Fruit fly (Drosophila melanogaster) whole organism, embryonic: ENCODE data around the gene CG10286.

ENCODE experiments used
- Aef1 ChIP-seq: fragments of 200-800 bp; sonication (Bioruptor generic); IDR thresholded peaks from 3 replicates; pipeline ENCODE4 v1.3.6; 2022; ENCODE audit warnings: missing biosample characterization, missing genetic modification characterization
- Blimp-1 ChIP-seq: fragments of 200-800 bp; sonication (Bioruptor generic); optimal IDR thresholded peaks from 3 replicates; lab custom pipeline; 2018; ENCODE audit warnings: missing biosample characterization, missing genetic modification characterization, mild to moderate bottlenecking, moderate library complexity, missing genetic modification reagents
- CG11247 ChIP-seq: fragments of 200-800 bp; sonication (Bioruptor generic); IDR thresholded peaks from 2 replicates; pipeline ENCODE4 v1.3.6; 2022; ENCODE audit warnings: missing biosample characterization, missing genetic modification characterization
- CG13287 ChIP-seq: fragments of 200-800 bp; sonication (Bioruptor generic); IDR thresholded peaks from 2 replicates; pipeline ENCODE4 v1.3.6; 2022; ENCODE audit warnings: missing biosample characterization, missing genetic modification characterization; ENCODE audit not compliant: partially characterized antibody
- CG15073 ChIP-seq: fragments of 200-800 bp; sonication (Bioruptor generic); optimal IDR thresholded peaks from 2 replicates; lab custom pipeline; 2016; ENCODE audit warnings: missing biosample characterization, missing genetic modification characterization
- CG1529 ChIP-seq: fragments of 200-800 bp; sonication (Bioruptor generic); optimal IDR thresholded peaks from 3 replicates; lab custom pipeline; 2018; ENCODE audit warnings: missing biosample characterization, missing genetic modification characterization
- CG16863 ChIP-seq: fragments of 200-800 bp; sonication (Bioruptor generic); optimal IDR thresholded peaks from 3 replicates; lab custom pipeline; 2016; ENCODE audit warnings: missing biosample characterization, missing genetic modification characterization
- CG17359 ChIP-seq: fragments of 200-800 bp; sonication (Bioruptor generic); optimal IDR thresholded peaks from 3 replicates; lab custom pipeline; 2018; ENCODE audit warnings: missing biosample characterization, mild to moderate bottlenecking, missing genetic modification characterization, moderate library complexity
- CG17361 ChIP-seq: fragments of 200-800 bp; sonication (Bioruptor generic); IDR thresholded peaks from 3 replicates; pipeline ENCODE4 v1.3.6; 2022; ENCODE audit warnings: missing biosample characterization, missing genetic modification characterization
- CG18764 ChIP-seq: fragments of 200-800 bp; sonication (Bioruptor generic); optimal IDR thresholded peaks from 3 replicates; lab custom pipeline; 2016; ENCODE audit warnings: missing biosample characterization, missing genetic modification characterization
- CG34376 ChIP-seq: fragments of 200-800 bp; sonication (Bioruptor generic); optimal IDR thresholded peaks from 2 replicates; lab custom pipeline; 2018; ENCODE audit warnings: missing biosample characterization, mild to moderate bottlenecking, missing genetic modification characterization
- CG3838 ChIP-seq: fragments of 200-800 bp; sonication (Bioruptor generic); optimal IDR thresholded peaks from 3 replicates; lab custom pipeline; 2016; ENCODE audit warnings: missing biosample characterization, missing genetic modification characterization
- CG3847 ChIP-seq: fragments of 200-800 bp; sonication (Bioruptor generic); IDR thresholded peaks from 2 replicates; pipeline ENCODE4 v1.3.6; 2022; ENCODE audit warnings: missing biosample characterization, missing genetic modification characterization
- CG5180 ChIP-seq: fragments of 200-800 bp; sonication (Bioruptor generic); optimal IDR thresholded peaks from 3 replicates; lab custom pipeline; 2017; ENCODE audit warnings: missing biosample characterization, missing genetic modification characterization, mild to moderate bottlenecking, moderate library complexity, missing genetic modification reagents
- CG6272 ChIP-seq: fragments of 200-800 bp; sonication (Bioruptor generic); IDR thresholded peaks from 2 replicates; pipeline ENCODE4 v1.3.6; 2022; ENCODE audit warnings: missing biosample characterization, missing genetic modification characterization
- CG7928 ChIP-seq: fragments of 200-800 bp; sonication (Bioruptor generic); optimal IDR thresholded peaks from 2 replicates; lab custom pipeline; 2017; ENCODE audit warnings: missing biosample characterization, mild to moderate bottlenecking, missing genetic modification characterization
- CG7963 ChIP-seq: fragments of 200-800 bp; sonication (Bioruptor generic); IDR thresholded peaks from 3 replicates; pipeline ENCODE4 v1.3.6; 2022; ENCODE audit warnings: missing biosample characterization, missing genetic modification characterization; ENCODE audit not compliant: partially characterized antibody
- CG7987 ChIP-seq: fragments of 200-800 bp; sonication (Bioruptor generic); optimal IDR thresholded peaks from 2 replicates; lab custom pipeline; 2018; ENCODE audit warnings: missing biosample characterization, mild to moderate bottlenecking, missing genetic modification characterization, moderate library complexity
- CG8089 ChIP-seq: fragments of 200-800 bp; sonication (Bioruptor generic); optimal IDR thresholded peaks from 3 replicates; lab custom pipeline; 2016; ENCODE audit warnings: missing biosample characterization, missing genetic modification characterization
- CG8478 ChIP-seq: fragments of >200 bp; optimal IDR thresholded peaks from 2 replicates; lab custom pipeline; 2018
- CG8765 ChIP-seq: fragments of 200-800 bp; sonication (Bioruptor generic); IDR thresholded peaks from 2 replicates; pipeline ENCODE4 v1.3.6; 2022; ENCODE audit warnings: missing biosample characterization, missing genetic modification characterization
- E2f1 ChIP-seq: fragments of 200-800 bp; sonication (Bioruptor generic); IDR thresholded peaks from 2 replicates; pipeline ENCODE4 v1.3.6; 2022; ENCODE audit warnings: missing biosample characterization, missing genetic modification characterization
- H2.0 ChIP-seq: fragments of 200-800 bp; sonication (Bioruptor generic); IDR thresholded peaks from 2 replicates; pipeline ENCODE4 v1.3.6; 2022; ENCODE audit warnings: missing biosample characterization, missing genetic modification characterization
- HLH3B ChIP-seq: fragments of 200-800 bp; sonication (Bioruptor generic); IDR thresholded peaks from 2 replicates; pipeline ENCODE4 v1.3.6; 2022; ENCODE audit warnings: missing biosample characterization, missing genetic modification characterization
- Hmr ChIP-seq: fragments of 200-800 bp; sonication (Bioruptor generic); optimal IDR thresholded peaks from 3 replicates; lab custom pipeline; 2017; ENCODE audit warnings: mild to moderate bottlenecking, missing biosample characterization, missing genetic modification reagents, missing genetic modification characterization
- MBD-R2 ChIP-seq: fragments of 200-800 bp; sonication (Bioruptor generic); IDR thresholded peaks from 2 replicates; pipeline ENCODE4 v1.3.6; 2022; ENCODE audit warnings: missing biosample characterization, missing genetic modification characterization
- Max ChIP-seq: fragments of 200-800 bp; sonication (Bioruptor generic); optimal IDR thresholded peaks from 2 replicates; lab custom pipeline; 2016; ENCODE audit warnings: missing biosample characterization, mild to moderate bottlenecking, missing genetic modification characterization
- NFAT ChIP-seq: fragments of 200-800 bp; sonication (Bioruptor generic); IDR thresholded peaks from 2 replicates; pipeline ENCODE4 v1.3.6; 2022; ENCODE audit warnings: missing biosample characterization, missing genetic modification characterization
- NK7.1 ChIP-seq: fragments of 200-800 bp; sonication (Bioruptor generic); optimal IDR thresholded peaks from 3 replicates; lab custom pipeline; 2016; ENCODE audit warnings: missing biosample characterization, missing genetic modification characterization
- Nf-YC ChIP-seq: fragments of 200-800 bp; optimal IDR thresholded peaks from 3 replicates; lab custom pipeline; 2019; ENCODE audit warnings: missing biosample characterization, mild to moderate bottlenecking, missing genetic modification characterization, moderate library complexity
- Taf1 ChIP-seq: fragments of 200-800 bp; sonication (Bioruptor generic); IDR thresholded peaks from 2 replicates; pipeline ENCODE4 v1.3.6; 2022; ENCODE audit warnings: missing biosample characterization, missing genetic modification characterization
- abd-A ChIP-seq: fragments of 200-800 bp; sonication (Bioruptor generic); optimal IDR thresholded peaks from 3 replicates; lab custom pipeline; 2019; ENCODE audit warnings: missing biosample characterization, mild to moderate bottlenecking, missing genetic modification characterization, moderate library complexity
- ase ChIP-seq: fragments of 200-800 bp; sonication (Bioruptor generic); IDR thresholded peaks from 3 replicates; pipeline ENCODE4 v1.3.6; 2022; ENCODE audit warnings: missing biosample characterization, missing genetic modification characterization
- cg ChIP-seq: fragments of 200-800 bp; sonication (Bioruptor generic); optimal IDR thresholded peaks from 3 replicates; lab custom pipeline; 2019; ENCODE audit warnings: missing biosample characterization, mild to moderate bottlenecking, missing genetic modification characterization, moderate library complexity
- da ChIP-seq: fragments of 200-800 bp; sonication (Bioruptor generic); optimal IDR thresholded peaks from 2 replicates; lab custom pipeline; 2016; ENCODE audit warnings: missing biosample characterization, missing genetic modification characterization
- esg ChIP-seq: fragments of 200-800 bp; sonication (Bioruptor generic); conservative IDR thresholded peaks from 2 replicates; pipeline ENCODE4 v1.3.6; 2022; ENCODE audit warnings: missing biosample characterization, missing genetic modification characterization
- gcm ChIP-seq: fragments of 200-800 bp; sonication (Bioruptor generic); optimal IDR thresholded peaks from 2 replicates; lab custom pipeline; 2019; ENCODE audit warnings: missing biosample characterization, mild to moderate bottlenecking, missing genetic modification characterization, moderate library complexity
- grn ChIP-seq: fragments of 200-800 bp; sonication (Bioruptor generic); optimal IDR thresholded peaks from 3 replicates; lab custom pipeline; 2017; ENCODE audit warnings: missing biosample characterization, missing genetic modification characterization
- hbn ChIP-seq: fragments of 200-800 bp; sonication (Bioruptor generic); IDR thresholded peaks from 2 replicates; pipeline ENCODE4 v1.3.6; 2022; ENCODE audit warnings: missing biosample characterization, missing genetic modification characterization; ENCODE audit not compliant: partially characterized antibody
- hkb ChIP-seq, 2 experiments: fragments of 200-800 bp in 1 of 2; fragments of >200 bp in 1 of 2; sonication (Bioruptor generic) in 1 of 2; IDR thresholded peaks in 1 of 2; optimal IDR thresholded peaks in 1 of 2; 2 replicates each; pipeline versions ENCODE4 v1.3.6 to Lab custom; 2017 to 2022; ENCODE audit warnings: missing biosample characterization in 1 of 2, missing genetic modification characterization in 1 of 2
- nerfin-2 ChIP-seq: fragments of 200-800 bp; sonication (Bioruptor generic); IDR thresholded peaks from 2 replicates; pipeline ENCODE4 v1.3.6; 2022; ENCODE audit warnings: missing biosample characterization, missing genetic modification characterization; ENCODE audit not compliant: partially characterized antibody
- oc ChIP-seq: fragments of 200-800 bp; sonication (Bioruptor generic); optimal IDR thresholded peaks from 2 replicates; lab custom pipeline; 2018; ENCODE audit warnings: missing biosample characterization, mild to moderate bottlenecking, missing genetic modification characterization, moderate library complexity
- odd ChIP-seq: fragments of 200-800 bp; sonication (Bioruptor generic); optimal IDR thresholded peaks from 2 replicates; lab custom pipeline; 2017; ENCODE audit warnings: missing biosample characterization, mild to moderate bottlenecking, missing genetic modification characterization
- pita ChIP-seq: fragments of 200-800 bp; sonication (Bioruptor generic); optimal IDR thresholded peaks from 2 replicates; lab custom pipeline; 2017; ENCODE audit warnings: missing biosample characterization, mild to moderate bottlenecking, missing genetic modification characterization
- ro ChIP-seq: fragments of 200-800 bp; sonication (Bioruptor generic); IDR thresholded peaks from 2 replicates; pipeline ENCODE4 v1.3.6; 2022; ENCODE audit warnings: missing biosample characterization, missing genetic modification characterization
- sd ChIP-seq: fragments of 200-800 bp; sonication (Bioruptor generic); optimal IDR thresholded peaks from 3 replicates; lab custom pipeline; 2018; ENCODE audit warnings: missing biosample characterization, mild to moderate bottlenecking, missing genetic modification characterization, moderate library complexity
- sqz ChIP-seq: fragments of 200-800 bp; sonication (Bioruptor generic); optimal IDR thresholded peaks from 3 replicates; lab custom pipeline; 2018; ENCODE audit warnings: missing biosample characterization, mild to moderate bottlenecking, missing genetic modification characterization
- zf30C ChIP-seq: fragments of 200-800 bp; sonication (Bioruptor generic); optimal IDR thresholded peaks from 3 replicates; lab custom pipeline; 2018; ENCODE audit warnings: missing biosample characterization, mild to moderate bottlenecking, missing genetic modification characterization
- zfh2 ChIP-seq: fragments of 200-800 bp; sonication (Bioruptor generic); optimal IDR thresholded peaks from 2 replicates; lab custom pipeline; 2016; ENCODE audit warnings: missing biosample characterization, missing genetic modification characterization

Gene CG10286

DNA sequence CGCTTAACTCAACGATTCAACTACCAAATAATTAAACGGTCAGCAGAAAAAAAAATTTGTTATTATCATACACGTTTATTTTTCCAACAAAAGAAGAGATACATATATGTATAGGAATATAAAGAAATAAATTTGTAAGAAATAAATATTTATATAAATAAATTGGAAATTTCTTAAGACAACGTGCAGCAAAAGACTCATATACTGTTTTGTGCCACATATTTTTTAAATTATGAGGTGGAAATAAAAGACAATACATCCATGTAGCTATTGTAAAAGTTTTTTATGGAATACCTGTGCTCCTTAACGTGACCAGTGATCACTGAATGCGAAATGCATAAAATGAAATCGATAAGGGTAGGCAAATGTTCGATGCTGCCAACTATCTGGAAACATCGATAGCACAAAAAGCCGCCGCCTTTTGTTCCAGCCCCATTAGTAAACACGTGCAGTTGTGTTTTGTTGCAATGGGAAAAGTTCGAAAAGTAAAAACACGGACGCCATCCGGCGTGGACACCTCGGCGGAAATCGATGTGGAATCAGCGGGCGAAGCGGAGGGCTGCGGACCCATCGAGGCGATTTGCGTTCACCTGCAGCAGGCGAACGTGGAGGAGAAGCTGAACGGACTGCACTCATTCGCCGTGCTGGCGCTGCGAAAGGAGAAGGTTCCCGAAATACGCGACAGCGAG is at the start of gene CG10286 (continued):
- TF ChIP-seq NK7.1 (GFP tag; lab: Kevin White, UChicago) (no peak), cg (no peak), zfh2 (GFP tag; lab: Kevin White, UChicago) (peak; percentile 8), CG5180 (GFP tag; lab: Kevin White, UChicago) (no peak), Blimp-1 (GFP tag; lab: Kevin White, UChicago) (no peak), CG1529 (GFP tag; lab: Kevin White, UChicago) (no peak), CG8089 (no peak), zf30C (no peak), Aef1 (GFP tag; lab: Robert Waterston, UW) (no peak), grn (no peak), CG17359 (peak; percentile 19), CG7928 (GFP tag; lab: Kevin White, UChicago) (peak; percentile 21), CG8478 (no peak), Hmr (GFP tag; lab: Kevin White, UChicago) (peak; percentile 48), CG15073 (GFP tag; lab: Kevin White, UChicago) (no peak), MBD-R2 (GFP tag; lab: Robert Waterston, UW) (peak; percentile 68), Nf-YC (tag; lab: Kevin White, UChicago) (no peak), CG7987 (GFP tag; lab: Kevin White, UChicago) (peak; percentile 54), CG8765 (no peak), da (GFP tag; lab: Kevin White, UChicago) (no peak), CG13287 (GFP tag; lab: Robert Waterston, UW) (peak; percentile 78), ro (GFP tag; lab: Robert Waterston, UW) (no peak), CG16863 (no peak), gcm (GFP tag; lab: Kevin White, UChicago) (no peak), sd (tag; lab: Kevin White, UChicago) (no peak), ase (no peak; the same call in 2 of the 3 replicates), H2.0 (GFP tag; lab: Robert Waterston, UW) (peak; percentile 31; the same call in 1 of the 2 replicates), oc (no peak), NFAT (peak; percentile 52; the same call in 1 of the 2 replicates), CG18764 (GFP tag; lab: Kevin White, UChicago) (no peak), hkb (optimal IDR thresholded peaks at IDR 0.05; lab: Kevin White, UChicago) (no peak), hkb (GFP tag; IDR thresholded peaks at IDR 0.05; lab: Robert Waterston, UW) (peak; percentile 17), CG3838 (GFP tag; lab: Kevin White, UChicago) (no peak), nerfin-2 (peak; percentile 54; the same call in 1 of the 2 replicates), esg (no peak), pita (no peak), Taf1 (GFP tag; lab: Robert Waterston, UW) (no peak), CG34376 (GFP tag; lab: Kevin White, UChicago) (no peak), HLH3B (peak; percentile 17; the same call in 1 of the 2 replicates), CG3847 (GFP tag; lab: Robert Waterston, UW) (peak; percentile 29; the same call in 1 of the 2 replicates), abd-A (tag; lab: Kevin White, UChicago) (no peak), Max (GFP tag; lab: Kevin White, UChicago) (peak; percentile 91), odd (GFP tag; lab: Kevin White, UChicago) (no peak), CG11247 (GFP tag; lab: Robert Waterston, UW) (0 out of 2 replicates have a peak, but pooled peaks have one; percentile 5), hbn (GFP tag; lab: Robert Waterston, UW) (peak; percentile 50), CG17361 (GFP tag; lab: Robert Waterston, UW) (no peak; the same call in 1 of the 3 replicates), CG7963 (peak; percentile 76; the same call in 1 of the 3 replicates), CG6272 (GFP tag; lab: Robert Waterston, UW) (peak; percentile 50; the same call in 1 of the 2 replicates), E2f1 (GFP tag; lab: Robert Waterston, UW) (no peak), sqz (GFP tag; lab: Kevin White, UChicago) (no peak)
